Fruit fly (Drosophila melanogaster) whole organism, embryonic: ENCODE results near the gene CG12420.
A peak's percentile ranks its signal among the peaks of the same experiment; 100 is the strongest.

Source experiments
- Atf6 ChIP-seq: fragments of 200-800 bp; sonication (Bioruptor generic); IDR thresholded peaks from 2 replicates; pipeline ENCODE4 v1.3.6; 2022; ENCODE audit warnings: missing biosample characterization, missing genetic modification characterization
- Blimp-1 ChIP-seq: fragments of 200-800 bp; sonication (Bioruptor generic); optimal IDR thresholded peaks from 3 replicates; lab custom pipeline; 2018; ENCODE audit warnings: missing biosample characterization, missing genetic modification characterization, mild to moderate bottlenecking, moderate library complexity, missing genetic modification reagents
- CG10147 ChIP-seq: fragments of 200-800 bp; sonication (Bioruptor generic); optimal IDR thresholded peaks from 2 replicates; lab custom pipeline; 2019; ENCODE audit warnings: missing biosample characterization, mild to moderate bottlenecking, missing genetic modification characterization, moderate library complexity
- CG11456 ChIP-seq: fragments of 200-800 bp; sonication (Bioruptor generic); IDR thresholded peaks from 3 replicates; pipeline ENCODE4 v1.3.6; 2022; ENCODE audit warnings: missing biosample characterization, missing genetic modification characterization
- CG11695 ChIP-seq: fragments of 200-800 bp; sonication (Bioruptor generic); IDR thresholded peaks from 3 replicates; pipeline ENCODE4 v1.3.6; 2022; ENCODE audit warnings: missing biosample characterization, missing genetic modification characterization
- CG12071 ChIP-seq: fragments of 200-800 bp; sonication (Bioruptor generic); optimal IDR thresholded peaks from 3 replicates; lab custom pipeline; 2018; ENCODE audit warnings: missing biosample characterization, mild to moderate bottlenecking, missing genetic modification characterization
- CG12744 ChIP-seq: fragments of 200-800 bp; sonication (Bioruptor generic); optimal IDR thresholded peaks from 2 replicates; lab custom pipeline; 2016; ENCODE audit warnings: missing biosample characterization, missing genetic modification characterization
- CG13894 ChIP-seq: fragments of 200-800 bp; sonication (Bioruptor generic); optimal IDR thresholded peaks from 3 replicates; lab custom pipeline; 2018; ENCODE audit warnings: missing biosample characterization, mild to moderate bottlenecking, missing genetic modification characterization, moderate library complexity
- CG17328 ChIP-seq: fragments of 200-800 bp; sonication (Bioruptor generic); IDR thresholded peaks from 2 replicates; pipeline ENCODE4 v1.3.6; 2022; ENCODE audit warnings: missing biosample characterization, missing genetic modification characterization
- CG18011 ChIP-seq: fragments of 200-800 bp; sonication (Bioruptor generic); optimal IDR thresholded peaks from 2 replicates; lab custom pipeline; 2017; ENCODE audit warnings: missing biosample characterization, missing genetic modification characterization, mild to moderate bottlenecking, moderate library complexity, missing genotype
- CG6765 ChIP-seq: fragments of 200-800 bp; sonication (Bioruptor generic); optimal IDR thresholded peaks from 3 replicates; lab custom pipeline; 2017; ENCODE audit warnings: missing biosample characterization, mild to moderate bottlenecking, missing genetic modification characterization
- CG6791 ChIP-seq: fragments of 200-800 bp; sonication (Bioruptor generic); IDR thresholded peaks from 3 replicates; pipeline ENCODE4 v1.3.6; 2022; ENCODE audit warnings: missing biosample characterization, missing genetic modification characterization; ENCODE audit not compliant: partially characterized antibody
- CG7556 ChIP-seq: fragments of 200-800 bp; sonication (Bioruptor generic); optimal IDR thresholded peaks from 2 replicates; lab custom pipeline; 2017; ENCODE audit warnings: missing biosample characterization, mild to moderate bottlenecking, missing genetic modification characterization
- CG7928 ChIP-seq: fragments of 200-800 bp; sonication (Bioruptor generic); optimal IDR thresholded peaks from 2 replicates; lab custom pipeline; 2017; ENCODE audit warnings: missing biosample characterization, mild to moderate bottlenecking, missing genetic modification characterization
- CG8290 ChIP-seq, 3 experiments: fragments of 200-800 bp; sonication (Bioruptor generic); optimal IDR thresholded peaks; 2 replicates each; lab custom pipeline; 2016 to 2019; ENCODE audit warnings: missing biosample characterization in 3 of 3, missing genetic modification characterization in 3 of 3, mild to moderate bottlenecking in 2 of 3, moderate library complexity in 1 of 3
- CG8359 ChIP-seq: fragments of 200-800 bp; sonication (Bioruptor generic); optimal IDR thresholded peaks from 2 replicates; lab custom pipeline; 2017; ENCODE audit warnings: missing biosample characterization, mild to moderate bottlenecking, missing genetic modification characterization, borderline replicate concordance
- CG9215 ChIP-seq: fragments of 200-800 bp; sonication (Bioruptor generic); IDR thresholded peaks from 2 replicates; pipeline ENCODE4 v1.3.6; 2022; ENCODE audit warnings: missing biosample characterization, missing genetic modification characterization
- CG9932 ChIP-seq: fragments of 200-800 bp; sonication (Bioruptor generic); IDR thresholded peaks from 2 replicates; pipeline ENCODE4 v1.3.6; 2022; ENCODE audit warnings: missing biosample characterization, missing genetic modification characterization
- Chrac-16 ChIP-seq: fragments of 200-800 bp; sonication (Bioruptor generic); optimal IDR thresholded peaks from 3 replicates; lab custom pipeline; 2016; ENCODE audit warnings: missing biosample characterization, missing genetic modification characterization
- CkIIα-i1 ChIP-seq: fragments of 200-800 bp; sonication (Bioruptor generic); IDR thresholded peaks from 2 replicates; pipeline ENCODE4 v1.3.6; 2022; ENCODE audit warnings: missing biosample characterization, missing genetic modification characterization
- Dip2 ChIP-seq: fragments of 200-800 bp; sonication (Bioruptor generic); IDR thresholded peaks from 2 replicates; pipeline ENCODE4 v1.3.6; 2022; ENCODE audit warnings: missing biosample characterization, missing genetic modification characterization
- E2f1 ChIP-seq: fragments of 200-800 bp; sonication (Bioruptor generic); IDR thresholded peaks from 2 replicates; pipeline ENCODE4 v1.3.6; 2022; ENCODE audit warnings: missing biosample characterization, missing genetic modification characterization
- ERR ChIP-seq: fragments of 200-800 bp; sonication (Bioruptor generic); optimal IDR thresholded peaks from 2 replicates; lab custom pipeline; 2016; ENCODE audit warnings: missing biosample characterization, missing genetic modification characterization
- Ets97D ChIP-seq: fragments of 200-800 bp; sonication (Bioruptor generic); optimal IDR thresholded peaks from 3 replicates; lab custom pipeline; 2016; ENCODE audit warnings: missing biosample characterization, missing genetic modification characterization
- Fer3 ChIP-seq: fragments of 200-800 bp; sonication (Bioruptor generic); optimal IDR thresholded peaks from 2 replicates; lab custom pipeline; 2018; ENCODE audit warnings: missing biosample characterization, mild to moderate bottlenecking, missing genetic modification characterization, moderate library complexity
- HLH4C ChIP-seq: fragments of 200-800 bp; sonication (Bioruptor generic); IDR thresholded peaks from 3 replicates; pipeline ENCODE4 v1.3.6; 2022; ENCODE audit warnings: missing biosample characterization, missing genetic modification characterization; ENCODE audit not compliant: partially characterized antibody
- HLH54F ChIP-seq: fragments of 200-800 bp; sonication (Bioruptor generic); optimal IDR thresholded peaks from 3 replicates; lab custom pipeline; 2016; ENCODE audit warnings: missing biosample characterization, missing genetic modification characterization
- Hand ChIP-seq: fragments of 200-800 bp; sonication (Bioruptor generic); optimal IDR thresholded peaks from 2 replicates; lab custom pipeline; 2017; ENCODE audit warnings: mild to moderate bottlenecking, missing biosample characterization, missing genetic modification reagents, missing genetic modification characterization
- HmgZ ChIP-seq: fragments of 200-800 bp; sonication (Bioruptor generic); optimal IDR thresholded peaks from 2 replicates; lab custom pipeline; 2018; ENCODE audit warnings: missing biosample characterization, mild to moderate bottlenecking, missing genetic modification characterization
- Hmx ChIP-seq: fragments of 200-800 bp; sonication (Bioruptor generic); optimal IDR thresholded peaks from 2 replicates; lab custom pipeline; 2016; ENCODE audit warnings: missing biosample characterization, missing genetic modification characterization
- Mad ChIP-seq: fragments of 200-800 bp; sonication (Bioruptor generic); optimal IDR thresholded peaks from 2 replicates; lab custom pipeline; 2016; ENCODE audit warnings: missing biosample characterization, missing genetic modification characterization
- Mrtf ChIP-seq: fragments of 200-800 bp; sonication (Bioruptor generic); IDR thresholded peaks from 3 replicates; pipeline ENCODE4 v1.3.6; 2022; ENCODE audit warnings: missing biosample characterization, missing genetic modification characterization
- NfI ChIP-seq: fragments of 200-800 bp; sonication (Bioruptor generic); optimal IDR thresholded peaks from 3 replicates; lab custom pipeline; 2018; ENCODE audit warnings: missing biosample characterization, mild to moderate bottlenecking, missing genetic modification characterization, moderate library complexity
- bcd ChIP-seq: fragments of 200-800 bp; sonication (Bioruptor generic); optimal IDR thresholded peaks from 2 replicates; lab custom pipeline; 2017; ENCODE audit warnings: missing biosample characterization, mild to moderate bottlenecking, missing genetic modification characterization
- cato ChIP-seq: fragments of 200-800 bp; sonication (Bioruptor generic); optimal IDR thresholded peaks from 2 replicates; lab custom pipeline; 2016; ENCODE audit warnings: missing biosample characterization, missing genetic modification characterization, borderline replicate concordance
- cg ChIP-seq: fragments of 200-800 bp; sonication (Bioruptor generic); optimal IDR thresholded peaks from 3 replicates; lab custom pipeline; 2019; ENCODE audit warnings: missing biosample characterization, mild to moderate bottlenecking, missing genetic modification characterization, moderate library complexity
- chn ChIP-seq: fragments of 200-800 bp; sonication (Bioruptor generic); optimal IDR thresholded peaks from 2 replicates; lab custom pipeline; 2016; ENCODE audit warnings: missing biosample characterization, missing genetic modification characterization
- fd64A ChIP-seq: fragments of 200-800 bp; sonication (Bioruptor generic); optimal IDR thresholded peaks from 3 replicates; lab custom pipeline; 2018; ENCODE audit warnings: missing biosample characterization, mild to moderate bottlenecking, missing genetic modification characterization
- ftz-f1 ChIP-seq: fragments of 200-800 bp; sonication (Bioruptor generic); optimal IDR thresholded peaks from 2 replicates; lab custom pipeline; 2016; ENCODE audit warnings: missing biosample characterization, missing genetic modification characterization
- inv ChIP-seq: fragments of 200-800 bp; sonication (Bioruptor generic); IDR thresholded peaks from 2 replicates; pipeline ENCODE4 v1.3.6; 2022; ENCODE audit warnings: missing biosample characterization, missing genetic modification characterization; ENCODE audit not compliant: partially characterized antibody
- kah ChIP-seq: fragments of 200-800 bp; sonication (Bioruptor generic); optimal IDR thresholded peaks from 2 replicates; lab custom pipeline; 2018; ENCODE audit warnings: missing biosample characterization, mild to moderate bottlenecking, missing genetic modification characterization
- nau ChIP-seq: fragments of 200-800 bp; sonication (Bioruptor generic); optimal IDR thresholded peaks from 3 replicates; lab custom pipeline; 2017; ENCODE audit warnings: missing biosample characterization, mild to moderate bottlenecking, missing genetic modification characterization, missing genetic modification reagents
- run ChIP-seq: fragments of 200-800 bp; sonication (Bioruptor generic); optimal IDR thresholded peaks from 3 replicates; lab custom pipeline; 2018; ENCODE audit warnings: missing biosample characterization, mild to moderate bottlenecking, missing genetic modification characterization
- sd ChIP-seq: fragments of 200-800 bp; sonication (Bioruptor generic); optimal IDR thresholded peaks from 3 replicates; lab custom pipeline; 2018; ENCODE audit warnings: missing biosample characterization, mild to moderate bottlenecking, missing genetic modification characterization, moderate library complexity
- slp2 ChIP-seq: fragments of 200-800 bp; sonication (Bioruptor generic); optimal IDR thresholded peaks from 2 replicates; lab custom pipeline; 2016; ENCODE audit warnings: missing biosample characterization, missing genetic modification characterization
- tap ChIP-seq: fragments of 200-800 bp; optimal IDR thresholded peaks from 3 replicates; lab custom pipeline; 2019; ENCODE audit warnings: missing biosample characterization, mild to moderate bottlenecking, missing genetic modification characterization, moderate library complexity
- twi ChIP-seq: fragments of 200-800 bp; optimal IDR thresholded peaks from 2 replicates; lab custom pipeline; 2019; ENCODE audit warnings: missing biosample characterization, mild to moderate bottlenecking, missing genetic modification characterization, moderate library complexity
- wdn ChIP-seq: fragments of 200-800 bp; sonication (Bioruptor generic); IDR thresholded peaks from 2 replicates; pipeline ENCODE4 v1.3.6; 2022; ENCODE audit warnings: missing biosample characterization, missing genetic modification characterization
- z ChIP-seq: fragments of 200-800 bp; sonication (Bioruptor generic); IDR thresholded peaks from 3 replicates; pipeline ENCODE4 v1.3.6; 2022; ENCODE audit warnings: missing biosample characterization, missing genetic modification characterization

CG12420 gene

dm6 chr3R:10268865-10269442 lies 46.5 kb downstream of the CG12420 start (continued):
- TF ChIP-seq HmgZ (tag; lab: Kevin White, UChicago) = peak; percentile 36
- TF ChIP-seq nau (GFP tag; lab: Kevin White, UChicago) = no peak
- no peak for TF ChIP-seq CG8290 (GFP tag; optimal IDR thresholded peaks at IDR 0.05; lab: Kevin White, UChicago)
- TF ChIP-seq CG8290 (tag; optimal IDR thresholded peaks at IDR 0.05; lab: Kevin White, UChicago) = peak in 1 of 2 experiments; percentile 32
- TF ChIP-seq run = no peak
- TF ChIP-seq ftz-f1 = no peak
- TF ChIP-seq CG12071 (GFP tag; lab: Kevin White, UChicago) = peak; percentile 45
- peak; percentile 46; the same call in 1 of the 3 replicates for TF ChIP-seq Mrtf (GFP tag; lab: Robert Waterston, UW)
- no peak for TF ChIP-seq z (GFP tag; lab: Robert Waterston, UW)
- peak; percentile 46 for TF ChIP-seq Chrac-16 (GFP tag; lab: Kevin White, UChicago)
- no peak for TF ChIP-seq Ets97D
- peak; percentile 70 for TF ChIP-seq tap (tag; lab: Kevin White, UChicago)
- peak; percentile 24 for TF ChIP-seq CG10147 (GFP tag; lab: Kevin White, UChicago)
- no peak for TF ChIP-seq inv
- TF ChIP-seq kah (GFP tag; lab: Kevin White, UChicago) = no peak
- no peak for TF ChIP-seq Hand (GFP tag; lab: Kevin White, UChicago)
- peak; percentile 64; the same call in 1 of the 2 replicates for TF ChIP-seq wdn (GFP tag; lab: Robert Waterston, UW)
- TF ChIP-seq cato (GFP tag; lab: Kevin White, UChicago) = peak; percentile 24
- TF ChIP-seq HLH54F (GFP tag; lab: Kevin White, UChicago) = peak; percentile 21
- TF ChIP-seq NfI (GFP tag; lab: Kevin White, UChicago) = peak; percentile 68
- TF ChIP-seq CG7928 (GFP tag; lab: Kevin White, UChicago) = no peak
- no peak for TF ChIP-seq HLH4C (GFP tag; lab: Robert Waterston, UW)
- 0 out of 3 replicates have a peak, but pooled peaks have one; percentile 49 for TF ChIP-seq CG11695 (GFP tag; lab: Robert Waterston, UW)
- TF ChIP-seq slp2 (GFP tag; lab: Kevin White, UChicago) = no peak
- TF ChIP-seq CG12744 (GFP tag; lab: Kevin White, UChicago) = peak; percentile 14
- peak; percentile 18 for TF ChIP-seq CG8359 (GFP tag; lab: Kevin White, UChicago)
- TF ChIP-seq fd64A (GFP tag; lab: Kevin White, UChicago) = no peak
- no peak for TF ChIP-seq CG18011 (GFP tag; lab: Kevin White, UChicago)
- TF ChIP-seq Blimp-1 (GFP tag; lab: Kevin White, UChicago) = peak; percentile 62
- peak; percentile 15 for TF ChIP-seq Hmx (GFP tag; lab: Kevin White, UChicago)
- TF ChIP-seq CG9215 (GFP tag; lab: Robert Waterston, UW) = peak; percentile 50
- TF ChIP-seq CG6791 (GFP tag; lab: Robert Waterston, UW) = no peak
- no peak for TF ChIP-seq CG13894
- TF ChIP-seq cg = no peak
- peak; percentile 72 for TF ChIP-seq CG9932 (GFP tag; lab: Robert Waterston, UW)
- TF ChIP-seq CG7556 (GFP tag; lab: Kevin White, UChicago) = no peak
- TF ChIP-seq CG6765 = no peak
- TF ChIP-seq E2f1 = peak; percentile 70
- no peak for TF ChIP-seq twi
- peak; percentile 88 for TF ChIP-seq sd (tag; lab: Kevin White, UChicago)
- 0 out of 2 replicates have a peak, but pooled peaks have one; percentile 10 for TF ChIP-seq CkIIα-i1 (GFP tag; lab: Robert Waterston, UW)
- TF ChIP-seq bcd (GFP tag; lab: Kevin White, UChicago) = peak; percentile 59
- TF ChIP-seq Dip2 (GFP tag; lab: Robert Waterston, UW) = no peak
- peak; percentile 84 for TF ChIP-seq CG17328
- peak; percentile 85 for TF ChIP-seq Atf6 (GFP tag; lab: Robert Waterston, UW)
- peak; percentile 42 for TF ChIP-seq ERR (GFP tag; lab: Kevin White, UChicago)
- TF ChIP-seq Fer3 (tag; lab: Kevin White, UChicago) = peak; percentile 74
- peak; percentile 43 for TF ChIP-seq chn (GFP tag; lab: Kevin White, UChicago)
- TF ChIP-seq CG11456 (GFP tag; lab: Robert Waterston, UW) = peak; percentile 80
- no peak for TF ChIP-seq Mad (GFP tag; lab: Kevin White, UChicago)
